Worm (Caenorhabditis elegans): ENCODE data around the gene K07D4.4.

ce11 chrII:4028276-4028675 is 3.9 kb downstream of the K07D4.4 start, which contains the start of gene K07D4.9:
- TF ChIP-seq spr-1 (tag; optimal IDR thresholded peaks at IDR 0.05) (no peak), nhr-42 (GFP tag; IDR thresholded peaks at IDR 0.05) (no peak), snpc-4 (tag; optimal IDR thresholded peaks at IDR 0.05) (no peak), aly-2 (tag; optimal IDR thresholded peaks at IDR 0.05) (no peak), zag-1 (tag; optimal IDR thresholded peaks at IDR 0.05) (no peak), dpl-1 (GFP tag; optimal IDR thresholded peaks at IDR 0.05) (no peak), madf-5 (GFP tag; IDR thresholded peaks at IDR 0.05) (no peak), nhr-237 (tag; optimal IDR thresholded peaks at IDR 0.05) (no peak), lin-29 (GFP tag; IDR thresholded peaks at IDR 0.05) (no peak), ama-1 (optimal IDR thresholded peaks at IDR 0.05) (no peak), unc-62 (GFP tag; optimal IDR thresholded peaks at IDR 0.05 in 1 of 2) (no peak), unc-62 (tag; optimal IDR thresholded peaks at IDR 0.05) (no peak), nhr-11 (tag; optimal IDR thresholded peaks at IDR 0.05) (no peak), unc-39 (tag; optimal IDR thresholded peaks at IDR 0.05) (no peak), tag-97 (GFP tag; IDR thresholded peaks at IDR 0.05) (no peak)
